Worm (Caenorhabditis elegans) whole organism, L4/young adult: Measurements from ENCODE around the gene gsp-1.

Source experiments
- W03F9.2 ChIP-seq: fragments of 150-350 bp; optimal IDR thresholded peaks from 2 replicates; lab custom pipeline; 2014; ENCODE audit warnings: missing biosample characterization, missing genetic modification characterization
- dao-5 ChIP-seq: sonication (generic microtip); optimal IDR thresholded peaks from 2 replicates; lab custom pipeline; 2016; ENCODE audit warnings: missing genotype, missing genetic modification characterization, moderate library complexity, missing compliant biosample characterization
- him-1 ChIP-seq: sonication (generic microtip); optimal IDR thresholded peaks from 2 replicates; lab custom pipeline; 2016; ENCODE audit warnings: missing genotype, missing genetic modification reagents, missing genetic modification characterization, missing compliant biosample characterization

DNA sequence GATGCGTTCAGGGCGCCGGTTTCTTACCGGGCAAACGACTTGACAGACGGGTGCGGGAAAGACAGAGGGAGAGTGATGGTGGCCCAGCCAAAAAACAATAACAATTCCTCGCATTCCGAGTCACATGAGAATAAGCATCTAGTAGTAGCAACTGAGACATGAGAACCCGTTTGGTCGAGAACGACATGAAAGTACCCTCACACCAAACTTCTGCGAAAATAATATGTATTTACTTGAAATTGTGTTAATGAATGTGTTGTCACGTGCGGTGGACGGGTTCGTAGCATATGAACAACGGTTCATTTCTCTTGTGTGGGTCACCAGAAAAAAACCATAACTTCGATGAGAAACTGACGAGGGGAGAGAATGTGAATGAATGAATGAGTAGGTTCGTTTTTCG lies 38.7 kb downstream of the gsp-1 start:
- TF ChIP-seq W03F9.2 (tag; lab: Kevin White, UChicago), result no peak
- no peak for TF ChIP-seq dao-5 (tag; lab: Kevin White, UChicago)
- TF ChIP-seq him-1, result no peak
